Worm (Caenorhabditis elegans) whole organism, L4/young adult: ENCODE results near the gene T04B2.3.

ENCODE experiments used
- W03F9.2 ChIP-seq: fragments of 150-350 bp; optimal IDR thresholded peaks from 2 replicates; lab custom pipeline; 2014; ENCODE audit warnings: missing biosample characterization, missing genetic modification characterization
- dao-5 ChIP-seq: sonication (generic microtip); optimal IDR thresholded peaks from 2 replicates; lab custom pipeline; 2016; ENCODE audit warnings: missing genotype, missing genetic modification characterization, moderate library complexity, missing compliant biosample characterization
- him-1 ChIP-seq: sonication (generic microtip); optimal IDR thresholded peaks from 2 replicates; lab custom pipeline; 2016; ENCODE audit warnings: missing genotype, missing genetic modification reagents, missing genetic modification characterization, missing compliant biosample characterization

DNA sequence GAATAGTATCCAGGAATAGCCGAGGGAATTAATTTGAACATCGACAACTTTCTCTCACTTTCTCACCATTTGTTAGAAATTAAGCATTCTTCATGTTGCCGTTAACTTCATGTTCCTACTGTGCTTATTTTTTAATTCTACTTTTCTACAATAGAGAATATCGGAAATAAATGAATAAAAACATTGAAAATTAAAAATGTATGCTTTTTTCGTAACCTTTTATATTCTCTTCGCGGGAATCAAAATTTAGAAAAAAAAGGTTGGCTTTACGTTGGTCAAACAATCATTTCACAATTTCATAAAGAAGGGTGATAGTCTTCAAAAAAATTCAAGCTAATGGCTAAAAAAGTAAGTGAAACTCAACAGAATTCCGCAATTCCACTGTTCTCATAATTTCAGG, 28.7 kb downstream of the T04B2.3 start, which contains the start of gene W01B6.5:
- TF ChIP-seq dao-5 (tag; lab: Kevin White, UChicago), result no peak
- no peak for TF ChIP-seq him-1 (tag; lab: Kevin White, UChicago)
- no peak for TF ChIP-seq W03F9.2
